Worm (Caenorhabditis elegans): Measurements from ENCODE around the gene K09C4.10.

K09C4.10 gene

DNA sequence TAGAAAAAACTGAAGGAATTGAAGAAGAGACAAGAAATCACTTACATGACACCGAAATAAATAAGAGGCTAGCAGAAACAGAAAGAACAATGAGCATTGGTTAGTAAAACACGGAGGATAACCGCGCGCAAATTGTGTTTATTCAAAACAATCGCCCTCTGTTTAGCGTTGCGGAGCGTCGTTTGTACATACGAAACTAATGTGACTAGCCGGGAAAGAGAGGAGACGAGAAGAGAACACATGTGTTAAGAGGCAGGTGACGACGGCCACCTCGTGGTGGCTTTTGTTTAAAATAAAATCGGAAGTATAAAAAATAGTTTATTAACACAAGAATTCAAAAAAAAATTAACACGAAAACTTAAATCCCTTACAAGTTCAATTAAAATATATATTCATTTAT lies 34.2 kb downstream of the K09C4.10 start, which contains the start of gene F40F4.7:
Gene F40F4.7, minus strand, starts transcription at position 122 of the 400 bp plus-strand sequence.
- peak; percentile 8 for TF ChIP-seq hmg-4 (GFP tag; optimal IDR thresholded peaks at IDR 0.05)
- TF ChIP-seq hmbx-1 (tag; optimal IDR thresholded peaks at IDR 0.05): no peak
- no peak for TF ChIP-seq ets-7 (tag; optimal IDR thresholded peaks at IDR 0.05)
- TF ChIP-seq aly-1 (tag; optimal IDR thresholded peaks at IDR 0.05): no peak
- no peak for TF ChIP-seq ceh-36 (tag; optimal IDR thresholded peaks at IDR 0.05)
- peak; percentile 67 for TF ChIP-seq F13C5.2 (tag; optimal IDR thresholded peaks at IDR 0.05)

DNA sequence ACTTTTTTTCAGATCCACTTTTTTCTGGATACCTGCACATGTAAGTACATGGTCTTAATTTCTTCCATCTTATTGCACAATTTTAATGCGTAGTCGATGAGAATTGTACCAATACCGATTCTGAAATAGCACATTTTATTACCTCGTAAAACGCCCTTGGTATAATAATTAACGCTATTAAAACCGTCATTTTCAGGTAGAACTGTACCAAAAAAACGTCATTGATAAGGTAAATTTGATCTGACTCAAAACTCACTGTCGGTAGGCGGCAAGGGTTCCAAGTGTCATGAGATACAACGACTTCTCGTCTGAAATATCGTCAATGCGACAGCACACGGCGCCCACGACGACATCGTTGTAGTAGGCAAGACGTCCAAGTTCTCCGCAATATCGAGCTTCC lies 35.6 kb downstream of the K09C4.10 start:
- TF ChIP-seq ama-1 (optimal IDR thresholded peaks at IDR 0.05) (no peak), sea-1 (GFP tag; conservative IDR thresholded peaks at IDR 0.05) (no peak), ceh-13 (GFP tag; optimal IDR thresholded peaks at IDR 0.05) (no peak), hnd-1 (tag; optimal IDR thresholded peaks at IDR 0.05) (no peak), aly-1 (tag; optimal IDR thresholded peaks at IDR 0.05) (no peak), hmbx-1 (tag; optimal IDR thresholded peaks at IDR 0.05) (no peak), tbx-37 (GFP tag; conservative IDR thresholded peaks at IDR 0.05) (no peak), tra-4 (tag; optimal IDR thresholded peaks at IDR 0.05) (no peak), F13C5.2 (tag; optimal IDR thresholded peaks at IDR 0.05) (no peak), flt-1 (GFP tag; IDR thresholded peaks at IDR 0.05) (no peak), ets-7 (tag; optimal IDR thresholded peaks at IDR 0.05) (no peak)

DNA sequence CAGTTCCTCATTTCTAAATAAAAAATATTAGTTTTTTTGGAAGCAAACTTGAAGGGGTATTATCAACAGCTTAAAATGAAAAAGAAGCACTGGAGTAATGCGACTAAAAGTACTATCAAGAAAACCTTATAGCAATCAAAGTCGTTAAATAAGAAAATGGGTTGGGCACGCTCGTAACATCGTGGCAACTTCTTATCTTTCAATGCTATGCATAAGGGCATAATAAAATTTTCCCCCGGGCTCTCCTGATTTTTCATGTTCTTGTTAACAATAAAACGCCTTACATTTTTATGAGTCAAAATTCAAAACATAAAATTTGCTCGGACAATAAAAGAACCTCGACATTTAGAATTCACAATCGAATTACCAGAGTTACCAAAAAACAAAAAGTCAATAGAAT lies 36.4 kb downstream of the K09C4.10 start, which contains the start of gene irg-7:
Gene irg-7, minus strand, starts transcription at position 23 of the 400 bp plus-strand sequence.
- TF ChIP-seq sea-1 (GFP tag; conservative IDR thresholded peaks at IDR 0.05): no peak
- no peak for TF ChIP-seq tbx-37 (GFP tag; conservative IDR thresholded peaks at IDR 0.05)
- no peak for TF ChIP-seq B0310.2 (tag; optimal IDR thresholded peaks at IDR 0.05)
- no peak for TF ChIP-seq F13C5.2 (tag; optimal IDR thresholded peaks at IDR 0.05)
- no peak for TF ChIP-seq hmbx-1 (tag; optimal IDR thresholded peaks at IDR 0.05)
- TF ChIP-seq ceh-13 (GFP tag; optimal IDR thresholded peaks at IDR 0.05): no peak
- no peak for TF ChIP-seq ceh-36 (tag; optimal IDR thresholded peaks at IDR 0.05)
- TF ChIP-seq hnd-1 (tag; optimal IDR thresholded peaks at IDR 0.05): no peak
- no peak for TF ChIP-seq aly-1 (tag; optimal IDR thresholded peaks at IDR 0.05)
- TF ChIP-seq tra-4 (tag; optimal IDR thresholded peaks at IDR 0.05): no peak
- no peak for TF ChIP-seq ets-7 (tag; optimal IDR thresholded peaks at IDR 0.05)
- TF ChIP-seq pes-1 (GFP tag; IDR thresholded peaks at IDR 0.05): no peak
- no peak for TF ChIP-seq ama-1 (optimal IDR thresholded peaks at IDR 0.05)
- no peak for TF ChIP-seq tbx-11 (GFP tag; IDR thresholded peaks at IDR 0.05)
- TF ChIP-seq flt-1 (GFP tag; IDR thresholded peaks at IDR 0.05): no peak

DNA sequence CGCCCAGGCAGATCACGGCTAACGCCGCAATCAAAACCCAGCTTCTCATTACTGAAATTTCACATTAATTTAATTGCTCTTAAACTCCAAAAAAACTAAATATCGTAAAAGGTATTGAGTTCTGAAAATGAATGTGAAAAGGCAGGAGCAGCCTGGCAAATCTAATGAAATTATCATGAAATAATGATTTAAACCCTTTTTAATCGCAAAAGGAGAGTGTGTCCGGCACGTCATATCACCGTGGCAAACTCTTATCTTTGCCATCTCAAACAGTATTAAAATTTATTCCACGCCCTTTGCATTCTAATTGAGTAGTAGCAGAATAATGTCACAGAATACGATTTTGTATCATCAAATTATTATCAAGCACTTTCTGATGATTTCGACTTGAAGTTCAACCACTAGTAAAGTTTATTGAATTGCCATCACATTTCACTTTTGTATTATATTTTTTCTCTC lies 44.6 kb downstream of the K09C4.10 start, which contains the start of gene F28B4.3:
Gene F28B4.3, minus strand, starts transcription at position 51 of the 459 bp plus-strand sequence.
- TF ChIP-seq ceh-13 (GFP tag; optimal IDR thresholded peaks at IDR 0.05) (no peak), B0310.2 (tag; optimal IDR thresholded peaks at IDR 0.05) (no peak), ceh-36 (tag; optimal IDR thresholded peaks at IDR 0.05) (no peak), hmbx-1 (tag; optimal IDR thresholded peaks at IDR 0.05) (no peak), ama-1 (optimal IDR thresholded peaks at IDR 0.05) (no peak), hnd-1 (tag; optimal IDR thresholded peaks at IDR 0.05) (no peak), hmg-4 (GFP tag; optimal IDR thresholded peaks at IDR 0.05) (no peak), pes-1 (GFP tag; IDR thresholded peaks at IDR 0.05) (no peak), tbx-37 (GFP tag; conservative IDR thresholded peaks at IDR 0.05) (no peak), aly-1 (tag; optimal IDR thresholded peaks at IDR 0.05) (no peak), scrt-1 (GFP tag; IDR thresholded peaks at IDR 0.05) (no peak), F13C5.2 (tag; optimal IDR thresholded peaks at IDR 0.05) (no peak), sea-1 (GFP tag; conservative IDR thresholded peaks at IDR 0.05) (no peak), ets-7 (tag; optimal IDR thresholded peaks at IDR 0.05) (no peak), tra-4 (tag; optimal IDR thresholded peaks at IDR 0.05) (no peak), flt-1 (GFP tag; IDR thresholded peaks at IDR 0.05) (no peak), tbx-11 (GFP tag; IDR thresholded peaks at IDR 0.05) (no peak)

DNA sequence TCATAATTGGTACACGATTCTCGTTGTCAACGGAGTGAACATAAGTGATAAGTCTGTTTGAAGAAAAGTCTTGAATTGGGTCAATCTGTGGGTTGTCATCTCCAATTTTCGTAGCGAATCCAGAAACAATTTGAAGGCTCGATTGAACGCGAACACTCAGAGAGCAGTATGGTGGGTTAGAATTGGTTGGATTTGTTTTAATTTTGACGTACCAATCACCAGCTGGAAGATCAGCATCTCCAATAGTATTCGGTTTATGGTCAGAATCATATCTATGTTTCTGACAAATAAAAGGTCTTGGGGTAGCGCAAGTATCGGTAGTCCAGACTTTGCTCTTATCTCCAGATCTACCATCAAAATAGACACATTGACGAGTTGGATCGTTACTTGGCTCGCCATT lies 49.5 kb downstream of the K09C4.10 start:
- TF ChIP-seq ets-7 (tag; optimal IDR thresholded peaks at IDR 0.05): no peak
- TF ChIP-seq hmg-4 (GFP tag; optimal IDR thresholded peaks at IDR 0.05): no peak
- TF ChIP-seq tbx-11 (GFP tag; IDR thresholded peaks at IDR 0.05): no peak
- TF ChIP-seq F13C5.2 (tag; optimal IDR thresholded peaks at IDR 0.05): no peak
- TF ChIP-seq flt-1 (GFP tag; IDR thresholded peaks at IDR 0.05): no peak
- TF ChIP-seq ceh-13 (GFP tag; optimal IDR thresholded peaks at IDR 0.05): no peak
- no peak for TF ChIP-seq ceh-36 (tag; optimal IDR thresholded peaks at IDR 0.05)
- no peak for TF ChIP-seq hnd-1 (tag; optimal IDR thresholded peaks at IDR 0.05)

DNA sequence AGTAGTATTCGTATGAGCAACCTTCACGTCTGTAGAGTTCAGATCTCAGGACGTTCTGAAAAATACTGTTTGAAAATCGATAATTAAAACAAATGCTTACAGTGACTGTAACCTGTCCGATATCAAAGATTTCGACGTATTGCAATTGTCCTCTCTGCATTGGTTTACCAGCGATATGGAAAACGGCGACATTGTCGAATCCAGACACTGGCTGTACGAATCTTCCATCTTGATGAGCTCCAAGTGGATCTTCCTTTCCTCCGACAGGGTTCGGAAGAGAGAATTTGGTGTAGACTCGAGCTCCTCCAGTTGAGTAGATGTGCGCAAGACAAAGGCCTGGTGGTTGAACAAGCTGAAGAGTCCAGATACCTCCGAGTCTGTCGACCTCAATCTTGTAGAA lies 51.3 kb downstream of the K09C4.10 start:
- TF ChIP-seq sea-1 (GFP tag; conservative IDR thresholded peaks at IDR 0.05) (no peak), B0310.2 (tag; optimal IDR thresholded peaks at IDR 0.05) (no peak), ets-7 (tag; optimal IDR thresholded peaks at IDR 0.05) (no peak), tra-4 (tag; optimal IDR thresholded peaks at IDR 0.05) (no peak), pes-1 (GFP tag; IDR thresholded peaks at IDR 0.05) (no peak), flt-1 (GFP tag; IDR thresholded peaks at IDR 0.05) (no peak), scrt-1 (GFP tag; IDR thresholded peaks at IDR 0.05) (no peak), aly-1 (tag; optimal IDR thresholded peaks at IDR 0.05) (no peak), ceh-36 (tag; optimal IDR thresholded peaks at IDR 0.05) (no peak), hmbx-1 (tag; optimal IDR thresholded peaks at IDR 0.05) (no peak), ama-1 (optimal IDR thresholded peaks at IDR 0.05) (no peak), ceh-13 (GFP tag; optimal IDR thresholded peaks at IDR 0.05) (no peak), hmg-4 (GFP tag; optimal IDR thresholded peaks at IDR 0.05) (no peak), tbx-11 (GFP tag; IDR thresholded peaks at IDR 0.05) (no peak), F13C5.2 (tag; optimal IDR thresholded peaks at IDR 0.05) (no peak), hnd-1 (tag; optimal IDR thresholded peaks at IDR 0.05) (no peak), tbx-37 (GFP tag; conservative IDR thresholded peaks at IDR 0.05) (no peak)

DNA sequence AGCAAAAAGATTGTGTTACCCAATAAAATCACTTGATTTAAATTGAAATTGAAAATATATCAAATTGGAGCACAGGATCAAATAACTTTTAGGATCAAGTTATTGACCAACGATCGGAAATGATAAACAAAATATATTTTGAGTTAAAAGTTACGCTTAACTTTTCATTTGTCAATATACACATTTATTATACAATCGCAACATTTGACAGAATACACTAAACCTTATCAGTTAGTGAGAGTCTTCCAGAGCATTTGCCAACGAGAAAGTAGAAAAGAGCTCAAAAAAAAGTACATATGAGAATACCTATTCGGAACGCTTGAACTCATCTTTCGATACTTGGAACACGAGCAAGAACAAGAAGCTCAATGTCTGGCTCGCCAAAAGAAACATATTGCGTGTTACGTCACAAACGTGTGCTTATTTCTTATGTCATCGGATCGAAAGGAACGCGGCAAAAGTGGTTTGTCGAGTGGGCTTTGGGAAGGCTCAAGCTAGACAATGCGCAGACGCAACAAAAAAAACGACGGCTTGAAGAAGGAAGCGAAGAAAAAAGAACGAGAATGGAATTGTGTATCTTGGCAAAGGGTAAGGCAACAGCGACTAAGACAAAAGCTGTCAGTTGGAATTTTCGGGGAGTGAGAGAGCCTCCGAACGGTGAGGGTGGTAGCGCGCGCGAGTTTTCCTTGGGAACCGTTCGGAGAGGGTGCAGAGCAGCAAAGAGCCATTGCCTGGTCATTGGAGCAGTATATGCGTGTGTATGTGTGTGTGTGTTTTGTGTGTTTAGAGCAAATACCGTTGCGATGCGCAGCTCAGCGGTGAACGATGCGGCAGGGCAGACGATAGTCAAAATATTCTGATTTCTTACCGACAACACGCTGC lies 53.4 kb downstream of the K09C4.10 start:
- TF ChIP-seq hmg-4 (GFP tag; optimal IDR thresholded peaks at IDR 0.05): peak; percentile 54
- 0 out of 2 replicates have a peak, but pooled peaks have one; percentile 44 for TF ChIP-seq scrt-1 (GFP tag; IDR thresholded peaks at IDR 0.05)
- TF ChIP-seq hmbx-1 (tag; optimal IDR thresholded peaks at IDR 0.05): no peak
- TF ChIP-seq pes-1 (GFP tag; IDR thresholded peaks at IDR 0.05): no peak
- no peak for TF ChIP-seq tbx-37 (GFP tag; conservative IDR thresholded peaks at IDR 0.05)
- TF ChIP-seq ceh-36 (tag; optimal IDR thresholded peaks at IDR 0.05): no peak
- TF ChIP-seq ceh-13 (GFP tag; optimal IDR thresholded peaks at IDR 0.05): no peak
- no peak for TF ChIP-seq tra-4 (tag; optimal IDR thresholded peaks at IDR 0.05)
- no peak for TF ChIP-seq ets-7 (tag; optimal IDR thresholded peaks at IDR 0.05)
- TF ChIP-seq F13C5.2 (tag; optimal IDR thresholded peaks at IDR 0.05): no peak
- TF ChIP-seq B0310.2 (tag; optimal IDR thresholded peaks at IDR 0.05): no peak
- no peak for TF ChIP-seq ama-1 (optimal IDR thresholded peaks at IDR 0.05)
- no peak for TF ChIP-seq sea-1 (GFP tag; conservative IDR thresholded peaks at IDR 0.05)
- no peak for TF ChIP-seq hnd-1 (tag; optimal IDR thresholded peaks at IDR 0.05)
- no peak for TF ChIP-seq tbx-11 (GFP tag; IDR thresholded peaks at IDR 0.05)
- TF ChIP-seq aly-1 (tag; optimal IDR thresholded peaks at IDR 0.05): peak; percentile 9
- TF ChIP-seq flt-1 (GFP tag; IDR thresholded peaks at IDR 0.05): no peak

Data from whole organism, early embryonic.